Fruit fly (Drosophila melanogaster): ENCODE data around the gene CG16903.
A peak's percentile ranks its signal among the peaks of the same experiment; 100 is the strongest.

Gene CG16903

dm6 chrX:2069787-2070707, 10.2 kb downstream of the CG16903 start:
- TF ChIP-seq cic (GFP tag; optimal IDR thresholded peaks at IDR 0.05) = no peak
- TF ChIP-seq pad (GFP tag; optimal IDR thresholded peaks at IDR 0.05) = no peak
- TF ChIP-seq Mnt (GFP tag; optimal IDR thresholded peaks at IDR 0.05) = no peak
- TF ChIP-seq CG11617 (GFP tag; optimal IDR thresholded peaks at IDR 0.05) = no peak
- TF ChIP-seq kay (GFP tag; ENCODE audit: borderline replicate concordance) = no peak
- TF ChIP-seq cnc (optimal IDR thresholded peaks at IDR 0.05) = peak; percentile 68 to 82
- TF ChIP-seq CG1620 (GFP tag; optimal IDR thresholded peaks at IDR 0.05) = no peak
- TF ChIP-seq CG33017 (tag; optimal IDR thresholded peaks at IDR 0.05) = no peak
- no peak for TF ChIP-seq CG7045 (GFP tag; optimal IDR thresholded peaks at IDR 0.05)
- TF ChIP-seq ovo (GFP tag; optimal IDR thresholded peaks at IDR 0.05) = peak; percentile 29
- TF ChIP-seq tj (GFP tag; optimal IDR thresholded peaks at IDR 0.05) = peak; percentile 50
- peak; percentile 4 for TF ChIP-seq bab1 (GFP tag; optimal IDR thresholded peaks at IDR 0.05)
- TF ChIP-seq Clk (GFP tag; optimal IDR thresholded peaks at IDR 0.05) = no peak
- no peak for TF ChIP-seq CG12768 (GFP tag; optimal IDR thresholded peaks at IDR 0.05)
- no peak for TF ChIP-seq toe (GFP tag; optimal IDR thresholded peaks at IDR 0.05)
- no peak for TF ChIP-seq CG14711 (tag; optimal IDR thresholded peaks at IDR 0.05)
- no peak for TF ChIP-seq CG7101 (tag; optimal IDR thresholded peaks at IDR 0.05)
- TF ChIP-seq CG5204 (GFP tag; optimal IDR thresholded peaks at IDR 0.05) = no peak
- TF ChIP-seq Crg-1 (GFP tag; optimal IDR thresholded peaks at IDR 0.05) = no peak
- no peak for TF ChIP-seq Hr96 (GFP tag; optimal IDR thresholded peaks at IDR 0.05)

- TF ChIP-seq cnc (optimal IDR thresholded peaks at IDR 0.05) (no peak), cic (GFP tag; optimal IDR thresholded peaks at IDR 0.05) (no peak), CG7101 (tag; optimal IDR thresholded peaks at IDR 0.05) (no peak), CG14711 (tag; optimal IDR thresholded peaks at IDR 0.05) (no peak), CG7045 (GFP tag; optimal IDR thresholded peaks at IDR 0.05) (no peak), CG11617 (GFP tag; optimal IDR thresholded peaks at IDR 0.05) (no peak), CG1620 (GFP tag; optimal IDR thresholded peaks at IDR 0.05) (no peak), CG33017 (tag; optimal IDR thresholded peaks at IDR 0.05) (no peak), tj (GFP tag; optimal IDR thresholded peaks at IDR 0.05) (no peak), Mnt (GFP tag; optimal IDR thresholded peaks at IDR 0.05) (no peak), Crg-1 (GFP tag; optimal IDR thresholded peaks at IDR 0.05) (no peak), pad (GFP tag; optimal IDR thresholded peaks at IDR 0.05) (no peak), CG5204 (GFP tag; optimal IDR thresholded peaks at IDR 0.05) (no peak), bab1 (GFP tag; optimal IDR thresholded peaks at IDR 0.05) (no peak), kay (GFP tag; ENCODE audit: borderline replicate concordance) (no peak), Hr96 (GFP tag; optimal IDR thresholded peaks at IDR 0.05) (no peak)
Observed at dm6 chrX:2068292-2068691, 11.9 kb downstream of the CG16903 start, which contains the start of gene CG4194. CG4194 (plus strand) TSS chrX:2068592.

dm6 chrX:2066259-2066658, 13.9 kb downstream of the CG16903 start, which contains the start of gene CG14054:
CG14054 (minus strand) TSS chrX:2066359.
- TF ChIP-seq Mnt (GFP tag; optimal IDR thresholded peaks at IDR 0.05) = no peak
- TF ChIP-seq CG14711 (tag; optimal IDR thresholded peaks at IDR 0.05) = no peak
- no peak for TF ChIP-seq ovo (GFP tag; optimal IDR thresholded peaks at IDR 0.05)
- TF ChIP-seq toe (GFP tag; optimal IDR thresholded peaks at IDR 0.05) = no peak
- no peak for TF ChIP-seq tj (GFP tag; optimal IDR thresholded peaks at IDR 0.05)
- TF ChIP-seq CG33017 (tag; optimal IDR thresholded peaks at IDR 0.05) = no peak
- TF ChIP-seq bab1 (GFP tag; optimal IDR thresholded peaks at IDR 0.05) = no peak
- no peak for TF ChIP-seq Clk (GFP tag; optimal IDR thresholded peaks at IDR 0.05)
- no peak for TF ChIP-seq CG7045 (GFP tag; optimal IDR thresholded peaks at IDR 0.05)
- no peak for TF ChIP-seq CG1620 (GFP tag; optimal IDR thresholded peaks at IDR 0.05)
- TF ChIP-seq kay (GFP tag; ENCODE audit: borderline replicate concordance) = no peak
- TF ChIP-seq Hr96 (GFP tag; optimal IDR thresholded peaks at IDR 0.05) = no peak
- TF ChIP-seq CG12768 (GFP tag; optimal IDR thresholded peaks at IDR 0.05) = no peak

- TF ChIP-seq CG7101 (tag; optimal IDR thresholded peaks at IDR 0.05) (peak; percentile 13), CG12768 (GFP tag; optimal IDR thresholded peaks at IDR 0.05) (no peak), Crg-1 (GFP tag; optimal IDR thresholded peaks at IDR 0.05) (peak; percentile 17), bab1 (GFP tag; optimal IDR thresholded peaks at IDR 0.05) (peak; percentile 70), tj (GFP tag; optimal IDR thresholded peaks at IDR 0.05) (peak; percentile 24), Hr96 (GFP tag; optimal IDR thresholded peaks at IDR 0.05) (no peak), CG11617 (GFP tag; optimal IDR thresholded peaks at IDR 0.05) (peak; percentile 23), ovo (GFP tag; optimal IDR thresholded peaks at IDR 0.05) (no peak), CG1620 (GFP tag; optimal IDR thresholded peaks at IDR 0.05) (no peak), CG7045 (GFP tag; optimal IDR thresholded peaks at IDR 0.05) (no peak), Clk (GFP tag; optimal IDR thresholded peaks at IDR 0.05) (no peak), CG33017 (tag; optimal IDR thresholded peaks at IDR 0.05) (no peak), Mnt (GFP tag; optimal IDR thresholded peaks at IDR 0.05) (peak; percentile 37), CG14711 (tag; optimal IDR thresholded peaks at IDR 0.05) (peak; percentile 40), kay (GFP tag; ENCODE audit: borderline replicate concordance) (no peak), CG5204 (GFP tag; optimal IDR thresholded peaks at IDR 0.05) (no peak), pad (GFP tag; optimal IDR thresholded peaks at IDR 0.05) (no peak)
Observed at dm6 chrX:2065073-2065472, 15.1 kb downstream of the CG16903 start, which contains the start of gene CG4281. CG4281 (minus strand) TSS chrX:2065142.

dm6 chrX:2061849-2062248, 18.4 kb downstream of the CG16903 start, which contains the start of gene Sik2:
Sik2 (minus strand) TSS chrX:2061915.
- TF ChIP-seq CG14711 (tag; optimal IDR thresholded peaks at IDR 0.05) (peak; percentile 62), pad (GFP tag; optimal IDR thresholded peaks at IDR 0.05) (no peak)

- TF ChIP-seq Crg-1 (GFP tag; optimal IDR thresholded peaks at IDR 0.05) (peak; percentile 7), cnc (optimal IDR thresholded peaks at IDR 0.05) (no peak), CG14711 (tag; optimal IDR thresholded peaks at IDR 0.05) (peak; percentile 66), Clk (GFP tag; optimal IDR thresholded peaks at IDR 0.05) (no peak), CG11617 (GFP tag; optimal IDR thresholded peaks at IDR 0.05) (peak; percentile 60), CG33017 (tag; optimal IDR thresholded peaks at IDR 0.05) (no peak), bab1 (GFP tag; optimal IDR thresholded peaks at IDR 0.05) (peak; percentile 19), Mnt (GFP tag; optimal IDR thresholded peaks at IDR 0.05) (peak; percentile 36), CG1620 (GFP tag; optimal IDR thresholded peaks at IDR 0.05) (no peak), kay (GFP tag; ENCODE audit: borderline replicate concordance) (no peak), pad (GFP tag; optimal IDR thresholded peaks at IDR 0.05) (peak; percentile 44), CG7101 (tag; optimal IDR thresholded peaks at IDR 0.05) (peak; percentile 63), toe (GFP tag; optimal IDR thresholded peaks at IDR 0.05) (no peak), CG12768 (GFP tag; optimal IDR thresholded peaks at IDR 0.05) (peak; percentile 63), CG7045 (GFP tag; optimal IDR thresholded peaks at IDR 0.05) (peak; percentile 57), tj (GFP tag; optimal IDR thresholded peaks at IDR 0.05) (peak; percentile 87), ovo (GFP tag; optimal IDR thresholded peaks at IDR 0.05) (no peak), CG5204 (GFP tag; optimal IDR thresholded peaks at IDR 0.05) (peak; percentile 60), Hr96 (GFP tag; optimal IDR thresholded peaks at IDR 0.05) (no peak)
Observed at dm6 chrX:2061119-2061518, 19.1 kb downstream of the CG16903 start.

Data from whole organism, adult.